Fruit fly (Drosophila melanogaster): ENCODE data around the gene Mcr.

Mcr gene

dm6 chr2L:8071112-8071976, 11.4 kb downstream of the Mcr start, which contains the start of gene poe (continued):
- TF ChIP-seq Oaz (GFP tag; IDR thresholded peaks at IDR 0.05), result no peak
- no peak for TF ChIP-seq CG1832 (GFP tag; optimal IDR thresholded peaks at IDR 0.05)
- no peak for TF ChIP-seq D19B (GFP tag; optimal IDR thresholded peaks at IDR 0.05)
- peak; percentile 74 for TF ChIP-seq Ptx1 (GFP tag; IDR thresholded peaks at IDR 0.05)
- TF ChIP-seq kay (GFP tag; optimal IDR thresholded peaks at IDR 0.05), result peak; percentile 15
- peak; percentile 57 for TF ChIP-seq CG4617 (GFP tag; optimal IDR thresholded peaks at IDR 0.05; ENCODE audit: borderline replicate concordance)
- peak; percentile 48; the same call in 1 of the 2 replicates for TF ChIP-seq ssp (GFP tag; IDR thresholded peaks at IDR 0.05)
- peak; percentile 78 for TF ChIP-seq CG8924 (tag; optimal IDR thresholded peaks at IDR 0.05)
- TF ChIP-seq CG7786 (GFP tag; optimal IDR thresholded peaks at IDR 0.05), result no peak
- no peak for TF ChIP-seq jumu (GFP tag; optimal IDR thresholded peaks at IDR 0.05)
- peak; percentile 82 for TF ChIP-seq pzg (GFP tag; optimal IDR thresholded peaks at IDR 0.05)
- peak; percentile 75 to 93 for TF ChIP-seq crp (GFP tag; optimal IDR thresholded peaks at IDR 0.05)
- no peak for TF ChIP-seq insv (GFP tag; optimal IDR thresholded peaks at IDR 0.05)
- TF ChIP-seq CG11695 (GFP tag; IDR thresholded peaks at IDR 0.05), result peak; percentile 60; the same call in 2 of the 3 replicates
- no peak for TF ChIP-seq unpg (GFP tag; optimal IDR thresholded peaks at IDR 0.05)
- peak; percentile 51 for TF ChIP-seq CG10209 (GFP tag; optimal IDR thresholded peaks at IDR 0.05)
- TF ChIP-seq CG13123 (GFP tag; optimal IDR thresholded peaks at IDR 0.05), result no peak
- TF ChIP-seq Neu2 (GFP tag; optimal IDR thresholded peaks at IDR 0.05; ENCODE audit: borderline replicate concordance), result no peak
- TF ChIP-seq CG32532 (GFP tag; IDR thresholded peaks at IDR 0.05), result peak; percentile 76
- no peak for TF ChIP-seq Blimp-1 (GFP tag; optimal IDR thresholded peaks at IDR 0.05)
- no peak for TF ChIP-seq D19A (tag; optimal IDR thresholded peaks at IDR 0.05)
- no peak for TF ChIP-seq Hand (GFP tag; optimal IDR thresholded peaks at IDR 0.05)
- TF ChIP-seq Hr78 (GFP tag; optimal IDR thresholded peaks at IDR 0.05), result no peak
- 0 out of 2 replicates have a peak, but pooled peaks have one; percentile 25 for TF ChIP-seq CG14441 (GFP tag; IDR thresholded peaks at IDR 0.05)
- peak; percentile 64 for TF ChIP-seq Drgx (GFP tag; IDR thresholded peaks at IDR 0.05)
- peak; percentile 61 for TF ChIP-seq ara (GFP tag; IDR thresholded peaks at IDR 0.05)
- peak; percentile 44 for TF ChIP-seq CG2116 (GFP tag; optimal IDR thresholded peaks at IDR 0.05)
- peak; percentile 70 for TF ChIP-seq CG10979 (tag; optimal IDR thresholded peaks at IDR 0.05)
- TF ChIP-seq NFAT (GFP tag; IDR thresholded peaks at IDR 0.05), result peak; percentile 35; the same call in 1 of the 2 replicates
- 0 out of 2 replicates have a peak, but pooled peaks have one; percentile 22 for TF ChIP-seq CG11247 (GFP tag; IDR thresholded peaks at IDR 0.05)
- no peak for TF ChIP-seq rib (GFP tag; IDR thresholded peaks at IDR 0.05)
- TF ChIP-seq pfk (GFP tag; optimal IDR thresholded peaks at IDR 0.05), result no peak
- TF ChIP-seq CG12769 (tag; optimal IDR thresholded peaks at IDR 0.05), result no peak
- peak; percentile 73 for TF ChIP-seq CG17829 (tag; optimal IDR thresholded peaks at IDR 0.05)
- TF ChIP-seq Deaf1 (tag; optimal IDR thresholded peaks at IDR 0.05), result no peak
- TF ChIP-seq vfl (GFP tag; optimal IDR thresholded peaks at IDR 0.05), result no peak
- no peak for TF ChIP-seq Atf6 (GFP tag; IDR thresholded peaks at IDR 0.05)
- peak; percentile 40 for TF ChIP-seq HmgD (GFP tag; optimal IDR thresholded peaks at IDR 0.05)
- TF ChIP-seq hkb (optimal IDR thresholded peaks at IDR 0.05), result no peak
- TF ChIP-seq hkb (GFP tag; IDR thresholded peaks at IDR 0.05), result 0 out of 2 replicates have a peak, but pooled peaks have one; percentile 8
- TF ChIP-seq CG15696 (tag; optimal IDR thresholded peaks at IDR 0.05), result peak; percentile 42
- TF ChIP-seq caup (GFP tag; optimal IDR thresholded peaks at IDR 0.05; ENCODE audit: severe bottlenecking), result peak; percentile 16
- TF ChIP-seq HLH54F (GFP tag; optimal IDR thresholded peaks at IDR 0.05), result no peak
- TF ChIP-seq Sry-δ (GFP tag; optimal IDR thresholded peaks at IDR 0.05), result no peak
- no peak for TF ChIP-seq CG9817 (tag; optimal IDR thresholded peaks at IDR 0.05)
- no peak for TF ChIP-seq ATbp (GFP tag; optimal IDR thresholded peaks at IDR 0.05)
- peak; percentile 59 for TF ChIP-seq slbo (GFP tag; IDR thresholded peaks at IDR 0.05)
- no peak for TF ChIP-seq CG13424 (tag; optimal IDR thresholded peaks at IDR 0.05)
